Fruit fly (Drosophila melanogaster) whole organism, embryonic: Measurements from ENCODE around the gene CG10338.
A peak's percentile ranks its signal among the peaks of the same experiment; 100 is the strongest.

ENCODE experiments used
- CG10654 ChIP-seq: fragments of 200-800 bp; sonication (Bioruptor generic); optimal IDR thresholded peaks from 2 replicates; lab custom pipeline; 2016; ENCODE audit warnings: missing biosample characterization, missing genetic modification characterization
- CG11247 ChIP-seq: fragments of 200-800 bp; sonication (Bioruptor generic); IDR thresholded peaks from 2 replicates; pipeline ENCODE4 v1.3.6; 2022; ENCODE audit warnings: missing biosample characterization, missing genetic modification characterization
- CG11398 ChIP-seq: fragments of 200-800 bp; sonication (Bioruptor generic); optimal IDR thresholded peaks from 2 replicates; lab custom pipeline; 2016; ENCODE audit warnings: missing biosample characterization, missing genetic modification characterization
- CG12219 ChIP-seq: fragments of 200-800 bp; sonication (Bioruptor generic); optimal IDR thresholded peaks from 3 replicates; lab custom pipeline; 2018; ENCODE audit warnings: missing biosample characterization, mild to moderate bottlenecking, missing genetic modification characterization
- CG15514 ChIP-seq: fragments of 200-800 bp; sonication (Bioruptor generic); optimal IDR thresholded peaks from 3 replicates; lab custom pipeline; 2017; ENCODE audit warnings: missing biosample characterization, missing genetic modification characterization, mild to moderate bottlenecking, moderate library complexity, missing genetic modification reagents
- CG15601 ChIP-seq: fragments of 200-800 bp; sonication (Bioruptor generic); optimal IDR thresholded peaks from 3 replicates; lab custom pipeline; 2019; ENCODE audit warnings: missing biosample characterization, mild to moderate bottlenecking, missing genetic modification characterization, moderate library complexity
- CG16813 ChIP-seq: fragments of 200-800 bp; sonication (Bioruptor generic); IDR thresholded peaks from 3 replicates; pipeline ENCODE4 v1.3.6; 2022; ENCODE audit warnings: missing biosample characterization, missing genetic modification characterization; ENCODE audit not compliant: partially characterized antibody
- CG16815 ChIP-seq: fragments of 200-800 bp; sonication (Bioruptor generic); optimal IDR thresholded peaks from 3 replicates; lab custom pipeline; 2017; ENCODE audit warnings: missing biosample characterization, mild to moderate bottlenecking, missing genetic modification characterization
- CG17829 ChIP-seq: fragments of 200-800 bp; optimal IDR thresholded peaks from 2 replicates; lab custom pipeline; 2019; ENCODE audit warnings: missing biosample characterization, mild to moderate bottlenecking, missing genetic modification characterization, moderate library complexity
- CG18619 ChIP-seq: fragments of 200-800 bp; sonication (Bioruptor generic); optimal IDR thresholded peaks from 3 replicates; lab custom pipeline; 2017; ENCODE audit warnings: missing biosample characterization, mild to moderate bottlenecking, missing genetic modification characterization
- CG18764 ChIP-seq: fragments of 200-800 bp; sonication (Bioruptor generic); optimal IDR thresholded peaks from 3 replicates; lab custom pipeline; 2016; ENCODE audit warnings: missing biosample characterization, missing genetic modification characterization
- CG2889 ChIP-seq: fragments of 200-800 bp; sonication (Bioruptor generic); IDR thresholded peaks from 3 replicates; pipeline ENCODE4 v1.3.6; 2022; ENCODE audit warnings: missing biosample characterization, missing genetic modification characterization
- CG31388 ChIP-seq: fragments of 200-800 bp; sonication (Bioruptor generic); optimal IDR thresholded peaks from 2 replicates; lab custom pipeline; 2016; ENCODE audit warnings: missing biosample characterization, missing genetic modification characterization
- CG7928 ChIP-seq: fragments of 200-800 bp; sonication (Bioruptor generic); optimal IDR thresholded peaks from 2 replicates; lab custom pipeline; 2017; ENCODE audit warnings: missing biosample characterization, mild to moderate bottlenecking, missing genetic modification characterization
- CG9932 ChIP-seq: fragments of 200-800 bp; sonication (Bioruptor generic); IDR thresholded peaks from 2 replicates; pipeline ENCODE4 v1.3.6; 2022; ENCODE audit warnings: missing biosample characterization, missing genetic modification characterization
- D19B ChIP-seq: fragments of 200-800 bp; sonication (Bioruptor generic); optimal IDR thresholded peaks from 2 replicates; lab custom pipeline; 2017; ENCODE audit warnings: missing biosample characterization, mild to moderate bottlenecking, missing genetic modification characterization
- Dll ChIP-seq: fragments of 200-800 bp; sonication (Bioruptor generic); IDR thresholded peaks from 4 replicates; pipeline ENCODE4 v1.3.6; 2022; ENCODE audit warnings: missing biosample characterization, missing genetic modification characterization; ENCODE audit not compliant: partially characterized antibody
- Doc3 ChIP-seq: fragments of 200-800 bp; sonication (Bioruptor generic); IDR thresholded peaks from 3 replicates; pipeline ENCODE4 v1.3.6; 2022; ENCODE audit warnings: missing biosample characterization, missing genetic modification characterization; ENCODE audit not compliant: partially characterized antibody
- Fer3 ChIP-seq: fragments of 200-800 bp; sonication (Bioruptor generic); optimal IDR thresholded peaks from 2 replicates; lab custom pipeline; 2018; ENCODE audit warnings: missing biosample characterization, mild to moderate bottlenecking, missing genetic modification characterization, moderate library complexity
- GATAe ChIP-seq: fragments of 200-800 bp; sonication (Bioruptor generic); conservative IDR thresholded peaks from 2 replicates; pipeline ENCODE4 v1.3.6; 2022; ENCODE audit warnings: missing biosample characterization, missing genetic modification characterization
- HLH3B ChIP-seq: fragments of 200-800 bp; sonication (Bioruptor generic); IDR thresholded peaks from 2 replicates; pipeline ENCODE4 v1.3.6; 2022; ENCODE audit warnings: missing biosample characterization, missing genetic modification characterization
- HLH4C ChIP-seq: fragments of 200-800 bp; sonication (Bioruptor generic); IDR thresholded peaks from 3 replicates; pipeline ENCODE4 v1.3.6; 2022; ENCODE audit warnings: missing biosample characterization, missing genetic modification characterization; ENCODE audit not compliant: partially characterized antibody
- Hmx ChIP-seq: fragments of 200-800 bp; sonication (Bioruptor generic); optimal IDR thresholded peaks from 2 replicates; lab custom pipeline; 2016; ENCODE audit warnings: missing biosample characterization, missing genetic modification characterization
- Max ChIP-seq: fragments of 200-800 bp; sonication (Bioruptor generic); optimal IDR thresholded peaks from 2 replicates; lab custom pipeline; 2016; ENCODE audit warnings: missing biosample characterization, mild to moderate bottlenecking, missing genetic modification characterization
- Mrtf ChIP-seq: fragments of 200-800 bp; sonication (Bioruptor generic); IDR thresholded peaks from 3 replicates; pipeline ENCODE4 v1.3.6; 2022; ENCODE audit warnings: missing biosample characterization, missing genetic modification characterization
- Myb ChIP-seq: fragments of 200-800 bp; sonication (Bioruptor generic); optimal IDR thresholded peaks from 2 replicates; lab custom pipeline; 2016; ENCODE audit warnings: missing biosample characterization, missing genetic modification characterization
- Ravus ChIP-seq: fragments of 200-800 bp; sonication (Bioruptor generic); IDR thresholded peaks from 2 replicates; pipeline ENCODE4 v1.3.6; 2022; ENCODE audit warnings: missing biosample characterization, missing genetic modification characterization
- Six4 ChIP-seq: fragments of 200-800 bp; sonication (Bioruptor generic); optimal IDR thresholded peaks from 2 replicates; lab custom pipeline; 2016; ENCODE audit warnings: missing biosample characterization, missing genetic modification characterization
- ac ChIP-seq: fragments of 200-800 bp; sonication (Bioruptor generic); optimal IDR thresholded peaks from 3 replicates; lab custom pipeline; 2017; ENCODE audit warnings: missing biosample characterization, mild to moderate bottlenecking, missing genetic modification characterization
- ara ChIP-seq: fragments of 200-800 bp; sonication (Bioruptor generic); IDR thresholded peaks from 2 replicates; pipeline ENCODE4 v1.3.6; 2022; ENCODE audit warnings: missing biosample characterization, missing genetic modification characterization
- az2 ChIP-seq: fragments of 200-800 bp; sonication (Bioruptor generic); optimal IDR thresholded peaks from 3 replicates; lab custom pipeline; 2016; ENCODE audit warnings: missing biosample characterization, missing genetic modification characterization
- btn ChIP-seq: fragments of 200-800 bp; sonication (Bioruptor generic); optimal IDR thresholded peaks from 2 replicates; lab custom pipeline; 2016; ENCODE audit warnings: missing biosample characterization, missing genetic modification characterization
- chif ChIP-seq, 2 experiments: fragments of 200-800 bp; sonication (Bioruptor generic); optimal IDR thresholded peaks; 3 replicates each; lab custom pipeline; 2016; ENCODE audit warnings: missing biosample characterization in 2 of 2, missing genetic modification characterization in 2 of 2
- corto ChIP-seq: fragments of 200-800 bp; sonication (Bioruptor generic); optimal IDR thresholded peaks from 2 replicates; lab custom pipeline; 2016; ENCODE audit warnings: missing biosample characterization, mild to moderate bottlenecking, missing genetic modification characterization, moderate library complexity
- ewg ChIP-seq: fragments of 200-800 bp; sonication (Bioruptor generic); optimal IDR thresholded peaks from 3 replicates; lab custom pipeline; 2017; ENCODE audit warnings: mild to moderate bottlenecking, missing biosample characterization, missing genetic modification reagents, missing genetic modification characterization
- gcm2 ChIP-seq: fragments of 200-800 bp; sonication (Bioruptor generic); optimal IDR thresholded peaks from 2 replicates; lab custom pipeline; 2016; ENCODE audit warnings: missing biosample characterization, missing genetic modification characterization
- jumu ChIP-seq: fragments of 200-800 bp; sonication (Bioruptor generic); optimal IDR thresholded peaks from 3 replicates; lab custom pipeline; 2016; ENCODE audit warnings: missing biosample characterization, missing genetic modification characterization
- mam ChIP-seq: fragments of 200-800 bp; sonication (Bioruptor generic); optimal IDR thresholded peaks from 3 replicates; lab custom pipeline; 2016; ENCODE audit warnings: missing biosample characterization, missing genetic modification characterization
- onecut ChIP-seq: fragments of 200-800 bp; sonication (Bioruptor generic); IDR thresholded peaks from 2 replicates; pipeline ENCODE4 v1.3.6; 2022; ENCODE audit warnings: missing biosample characterization, missing genetic modification characterization
- p53 ChIP-seq: fragments of 200-800 bp; sonication (Bioruptor generic); optimal IDR thresholded peaks from 2 replicates; lab custom pipeline; 2016; ENCODE audit warnings: missing biosample characterization, missing genetic modification characterization
- pfk ChIP-seq: fragments of 200-800 bp; sonication (Bioruptor generic); optimal IDR thresholded peaks from 2 replicates; lab custom pipeline; 2018; ENCODE audit warnings: missing biosample characterization, mild to moderate bottlenecking, missing genetic modification characterization, moderate library complexity
- seq ChIP-seq: fragments of 200-800 bp; sonication (Bioruptor generic); IDR thresholded peaks from 2 replicates; pipeline ENCODE4 v1.3.6; 2022; ENCODE audit warnings: missing biosample characterization, missing genetic modification characterization
- slp2 ChIP-seq: fragments of 200-800 bp; sonication (Bioruptor generic); optimal IDR thresholded peaks from 2 replicates; lab custom pipeline; 2016; ENCODE audit warnings: missing biosample characterization, missing genetic modification characterization
- sna ChIP-seq: fragments of 200-800 bp; sonication (Bioruptor generic); IDR thresholded peaks from 2 replicates; pipeline ENCODE4 v1.3.6; 2022; ENCODE audit warnings: missing biosample characterization, missing genetic modification characterization; ENCODE audit not compliant: partially characterized antibody
- so ChIP-seq: fragments of 200-800 bp; sonication (Bioruptor generic); IDR thresholded peaks from 3 replicates; pipeline ENCODE4 v1.3.6; 2022; ENCODE audit warnings: missing biosample characterization, missing genetic modification characterization
- sob ChIP-seq: fragments of 200-800 bp; sonication (Bioruptor generic); IDR thresholded peaks from 2 replicates; pipeline ENCODE4 v1.3.6; 2022; ENCODE audit warnings: missing biosample characterization, missing genetic modification characterization
- tgo ChIP-seq: fragments of 200-800 bp; sonication (Bioruptor generic); IDR thresholded peaks from 3 replicates; pipeline ENCODE4 v1.3.6; 2022; ENCODE audit warnings: missing biosample characterization, missing genetic modification characterization
- unpg ChIP-seq: fragments of 200-800 bp; sonication (Bioruptor generic); optimal IDR thresholded peaks from 3 replicates; lab custom pipeline; 2018; ENCODE audit warnings: missing biosample characterization, mild to moderate bottlenecking, missing genetic modification characterization, moderate library complexity
- wek ChIP-seq: fragments of 200-800 bp; sonication (Bioruptor generic); optimal IDR thresholded peaks from 3 replicates; lab custom pipeline; 2018; ENCODE audit warnings: missing biosample characterization, mild to moderate bottlenecking, missing genetic modification characterization, moderate library complexity
- yki ChIP-seq: fragments of >200 bp; optimal IDR thresholded peaks from 3 replicates; lab custom pipeline; 2018

The CG10338 gene

DNA sequence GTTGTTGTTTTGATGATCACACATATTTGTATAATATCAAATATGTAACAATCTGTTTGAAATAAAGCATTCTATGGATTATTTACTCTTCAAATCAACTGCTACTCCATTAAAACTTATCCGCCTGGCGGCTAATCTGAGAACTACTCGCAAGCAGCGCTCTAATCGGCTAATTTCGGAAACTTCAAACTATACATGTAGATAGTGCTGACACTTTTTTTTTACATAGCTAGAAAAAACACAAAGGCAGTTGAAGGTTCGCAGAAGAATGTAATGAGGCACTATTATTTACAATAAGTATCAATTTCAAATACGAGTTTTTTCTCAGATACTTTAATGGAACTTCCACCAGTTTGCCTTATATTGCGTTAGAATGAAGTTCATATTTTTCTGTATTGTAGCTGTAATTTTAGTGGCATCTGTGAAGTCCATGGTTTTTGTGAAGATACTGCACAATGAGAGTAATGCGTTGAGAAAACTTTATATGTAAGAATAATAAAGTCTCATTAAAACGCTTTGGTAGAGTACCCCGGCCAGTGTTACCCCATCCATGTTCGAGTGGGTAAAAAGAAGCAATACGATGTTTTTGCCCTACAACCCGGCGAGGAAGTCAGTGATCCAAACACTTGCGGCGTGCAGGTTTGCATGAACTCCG, 29.4 kb upstream of the CG10338 start (continued):
- TF ChIP-seq sob (GFP tag; lab: Robert Waterston, UW) (peak; percentile 28; the same call in 1 of the 2 replicates), unpg (no peak), CG15601 (tag; lab: Kevin White, UChicago) (peak; percentile 45), so (GFP tag; lab: Robert Waterston, UW) (no peak), CG18619 (GFP tag; lab: Kevin White, UChicago) (peak; percentile 19), onecut (no peak), slp2 (GFP tag; lab: Kevin White, UChicago) (peak; percentile 6), Six4 (GFP tag; lab: Kevin White, UChicago) (peak; percentile 11), CG11398 (no peak), seq (GFP tag; lab: Robert Waterston, UW) (no peak), HLH4C (GFP tag; lab: Robert Waterston, UW) (no peak), CG17829 (tag; lab: Kevin White, UChicago) (peak; percentile 63), CG16815 (GFP tag; lab: Kevin White, UChicago) (no peak), Max (GFP tag; lab: Kevin White, UChicago) (no peak), wek (GFP tag; lab: Kevin White, UChicago) (peak; percentile 10), tgo (GFP tag; lab: Robert Waterston, UW) (peak; percentile 50), CG16813 (peak; percentile 57; the same call in 2 of the 3 replicates), HLH3B (GFP tag; lab: Robert Waterston, UW) (peak; percentile 28; the same call in 1 of the 2 replicates), Ravus (GFP tag; lab: Robert Waterston, UW) (no peak), jumu (GFP tag; lab: Kevin White, UChicago) (no peak), mam (GFP tag; lab: Kevin White, UChicago) (peak; percentile 48), CG11247 (GFP tag; lab: Robert Waterston, UW) (peak; percentile 82), chif (GFP tag; optimal IDR thresholded peaks at IDR 0.05; lab: Kevin White, UChicago) (peak in 1 of 2 experiments; percentile 73), az2 (GFP tag; lab: Kevin White, UChicago) (peak; percentile 62), ara (GFP tag; lab: Robert Waterston, UW) (no peak), GATAe (no peak), CG2889 (GFP tag; lab: Robert Waterston, UW) (no peak), ac (GFP tag; lab: Kevin White, UChicago) (no peak), CG15514 (peak; percentile 45), CG31388 (GFP tag; lab: Kevin White, UChicago) (peak; percentile 7), Myb (GFP tag; lab: Kevin White, UChicago) (peak; percentile 85), btn (GFP tag; lab: Kevin White, UChicago) (peak; percentile 30), CG7928 (no peak), gcm2 (GFP tag; lab: Kevin White, UChicago) (no peak), D19B (no peak), pfk (GFP tag; lab: Kevin White, UChicago) (no peak), p53 (GFP tag; lab: Kevin White, UChicago) (peak; percentile 62), CG9932 (GFP tag; lab: Robert Waterston, UW) (peak; percentile 73), Dll (no peak), yki (no peak), corto (no peak), Fer3 (tag; lab: Kevin White, UChicago) (no peak), sna (GFP tag; lab: Robert Waterston, UW) (0 out of 2 replicates have a peak, but pooled peaks have one; percentile 31), ewg (GFP tag; lab: Kevin White, UChicago) (no peak), Mrtf (peak; percentile 71; the same call in 2 of the 3 replicates), CG18764 (peak; percentile 23), Doc3 (no peak), CG12219 (GFP tag; lab: Kevin White, UChicago) (no peak), Hmx (GFP tag; lab: Kevin White, UChicago) (no peak), CG10654 (peak; percentile 24)
